Worm (Caenorhabditis elegans): Measurements from ENCODE around the gene T10G3.2.
A peak's percentile ranks its signal among the peaks of the same experiment; 100 is the strongest.

T10G3.2 gene

DNA sequence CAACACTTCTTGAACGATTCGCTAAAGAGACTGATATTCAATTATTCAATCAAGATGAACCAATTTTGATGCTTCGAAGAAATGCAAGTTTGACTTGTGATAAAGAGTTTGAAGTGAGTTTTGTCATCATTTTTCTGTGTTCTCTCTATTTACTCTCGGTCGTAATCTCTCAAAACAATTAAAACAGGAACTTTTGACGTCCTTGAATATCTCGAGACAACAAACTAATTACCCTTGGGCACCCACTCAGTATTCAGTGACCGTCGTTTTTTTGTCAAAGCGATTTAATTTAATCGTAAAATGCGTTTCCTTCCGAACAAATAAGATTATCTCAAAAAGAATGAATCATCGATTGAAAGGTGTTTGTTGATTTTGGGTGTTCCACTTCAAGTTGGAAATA, 15.5 kb downstream of the T10G3.2 start (continued):
- TF ChIP-seq ces-1 (GFP tag; optimal IDR thresholded peaks at IDR 0.05) (no peak), mdl-1 (tag; optimal IDR thresholded peaks at IDR 0.05) (no peak), egl-13 (tag; optimal IDR thresholded peaks at IDR 0.05) (no peak), grh-1 (GFP tag; IDR thresholded peaks at IDR 0.05) (no peak), nhr-76 (tag; optimal IDR thresholded peaks at IDR 0.05) (no peak), xbp-1 (tag; optimal IDR thresholded peaks at IDR 0.05) (no peak)

ce11 chrV:13462974-13463373, 16.7 kb downstream of the T10G3.2 start, which contains the start of gene frm-10:
frm-10 (plus strand) TSS chrV:13463207.
- peak; percentile 18 for TF ChIP-seq blmp-1 (tag; optimal IDR thresholded peaks at IDR 0.05)
- peak; percentile 23; the same call in 1 of the 2 replicates for TF ChIP-seq isw-1 (GFP tag; IDR thresholded peaks at IDR 0.05)
- no peak for TF ChIP-seq fos-1 (tag; optimal IDR thresholded peaks at IDR 0.05)
- no peak for TF ChIP-seq mab-9 (GFP tag; IDR thresholded peaks at IDR 0.05)
- TF ChIP-seq snpc-4 (tag; optimal IDR thresholded peaks at IDR 0.05), result peak; percentile 31
- no peak for TF ChIP-seq egl-27 (tag; optimal IDR thresholded peaks at IDR 0.05)
- no peak for TF ChIP-seq alr-1 (tag; optimal IDR thresholded peaks at IDR 0.05; ENCODE audit: borderline replicate concordance)
- peak; percentile 30 for TF ChIP-seq xbp-1 (tag; optimal IDR thresholded peaks at IDR 0.05)
- TF ChIP-seq F16B12.6 (tag; optimal IDR thresholded peaks at IDR 0.05), result peak; percentile 60
- TF ChIP-seq rnt-1 (tag; optimal IDR thresholded peaks at IDR 0.05), result peak; percentile 72
- no peak for TF ChIP-seq egl-13 (tag; optimal IDR thresholded peaks at IDR 0.05)
- peak; percentile 39 for TF ChIP-seq nhr-19 (GFP tag; conservative IDR thresholded peaks at IDR 0.05)
- no peak for TF ChIP-seq ztf-11 (tag; optimal IDR thresholded peaks at IDR 0.05)
- no peak for TF ChIP-seq unc-62 (GFP tag; optimal IDR thresholded peaks at IDR 0.05)
- no peak for TF ChIP-seq C34B4.2 (tag; optimal IDR thresholded peaks at IDR 0.05)
- peak; percentile 56 for TF ChIP-seq hpl-2 (GFP tag; optimal IDR thresholded peaks at IDR 0.05)
- peak; percentile 78 for TF ChIP-seq nhr-20 (tag; optimal IDR thresholded peaks at IDR 0.05)
- peak; percentile 83 for TF ChIP-seq nhr-71 (tag; optimal IDR thresholded peaks at IDR 0.05)
- TF ChIP-seq nhr-84 (tag; optimal IDR thresholded peaks at IDR 0.05), result no peak
- TF ChIP-seq irx-1 (tag; optimal IDR thresholded peaks at IDR 0.05), result no peak
- TF ChIP-seq unc-98 (GFP tag; IDR thresholded peaks at IDR 0.05), result no peak
- no peak for TF ChIP-seq ces-1 (GFP tag; optimal IDR thresholded peaks at IDR 0.05)
- TF ChIP-seq snu-23 (GFP tag; optimal IDR thresholded peaks at IDR 0.05), result peak; percentile 75
- no peak for TF ChIP-seq unc-130 (tag; optimal IDR thresholded peaks at IDR 0.05)
- peak; percentile 54 to 71 for TF ChIP-seq efl-1 (optimal IDR thresholded peaks at IDR 0.05)
- peak; percentile 50 to 95 for TF ChIP-seq efl-1 (GFP tag; optimal IDR thresholded peaks at IDR 0.05 in 1 of 2)
- TF ChIP-seq aly-2 (tag; optimal IDR thresholded peaks at IDR 0.05), result no peak
- no peak for TF ChIP-seq mef-2 (tag; optimal IDR thresholded peaks at IDR 0.05)
- TF ChIP-seq dpl-1 (GFP tag; optimal IDR thresholded peaks at IDR 0.05), result peak; percentile 44 to 65 (median 61)
- TF ChIP-seq mep-1 (tag; optimal IDR thresholded peaks at IDR 0.05), result peak; percentile 54
- peak in 1 of 2 experiments; percentile 84 for TF ChIP-seq mdl-1 (tag; optimal IDR thresholded peaks at IDR 0.05)
- TF ChIP-seq sptf-1 (tag; optimal IDR thresholded peaks at IDR 0.05), result no peak
- TF ChIP-seq nhr-237 (tag; optimal IDR thresholded peaks at IDR 0.05), result peak; percentile 24
- TF ChIP-seq C04F5.9 (tag; optimal IDR thresholded peaks at IDR 0.05), result no peak
- peak; percentile 45 for TF ChIP-seq tbx-2 (tag; optimal IDR thresholded peaks at IDR 0.05)
- no peak for TF ChIP-seq ceh-88 (GFP tag; IDR thresholded peaks at IDR 0.05)
- TF ChIP-seq lin-14 (GFP tag; optimal IDR thresholded peaks at IDR 0.05), result peak; percentile 88
- no peak for TF ChIP-seq sox-4 (tag; optimal IDR thresholded peaks at IDR 0.05)
- peak; percentile 20 for TF ChIP-seq dsc-1 (tag; optimal IDR thresholded peaks at IDR 0.05)
- no peak for TF ChIP-seq ets-5 (GFP tag; IDR thresholded peaks at IDR 0.05)
- no peak for TF ChIP-seq pag-3 (tag; optimal IDR thresholded peaks at IDR 0.05; ENCODE audit: borderline replicate concordance, insufficient read depth)
- no peak for TF ChIP-seq ztf-4 (tag; optimal IDR thresholded peaks at IDR 0.05)
- TF ChIP-seq tlp-1 (tag; optimal IDR thresholded peaks at IDR 0.05), result no peak
- peak; percentile 65 for TF ChIP-seq nhr-47 (tag; optimal IDR thresholded peaks at IDR 0.05)
- TF ChIP-seq zip-4 (GFP tag; optimal IDR thresholded peaks at IDR 0.05), result peak; percentile 96
- peak; percentile 30 for TF ChIP-seq lir-3 (tag; optimal IDR thresholded peaks at IDR 0.05; ENCODE audit: poor library complexity)
- no peak for TF ChIP-seq efl-3 (GFP tag; optimal IDR thresholded peaks at IDR 0.05)
- TF ChIP-seq ceh-63 (GFP tag; optimal IDR thresholded peaks at IDR 0.05), result no peak
- TF ChIP-seq nhr-11 (tag; optimal IDR thresholded peaks at IDR 0.05), result no peak

Measured in whole organism, L1 larva.